Worm (Caenorhabditis elegans): ENCODE measurements around the gene rdy-2.

- TF ChIP-seq ama-1 (optimal IDR thresholded peaks at IDR 0.05) (no peak), elt-2 (tag; optimal IDR thresholded peaks at IDR 0.05) (no peak), hlh-30 (tag; optimal IDR thresholded peaks at IDR 0.05; ENCODE audit: insufficient read depth) (no peak), fax-1 (tag; optimal IDR thresholded peaks at IDR 0.05) (no peak), mec-3 (tag; optimal IDR thresholded peaks at IDR 0.05; ENCODE audit: borderline replicate concordance) (no peak), pqm-1 (tag; optimal IDR thresholded peaks at IDR 0.05) (no peak), pha-2 (tag; optimal IDR thresholded peaks at IDR 0.05) (no peak), K09A11.1 (tag; optimal IDR thresholded peaks at IDR 0.05; ENCODE audit: insufficient read depth) (no peak), unc-55 (GFP tag; optimal IDR thresholded peaks at IDR 0.05) (no peak), lin-11 (tag; optimal IDR thresholded peaks at IDR 0.05) (no peak), nhr-11 (tag; optimal IDR thresholded peaks at IDR 0.05) (no peak), hlh-13 (GFP tag; optimal IDR thresholded peaks at IDR 0.05) (no peak), hlh-8 (tag; optimal IDR thresholded peaks at IDR 0.05) (no peak), dve-1 (tag; optimal IDR thresholded peaks at IDR 0.05) (no peak)
These were observed 9.1 kb downstream of the rdy-2 start, which contains the start of gene tbcb-1 for ce11 chrV:13591504-13592174.

Data from whole organism, late embryonic.